Worm (Caenorhabditis elegans) whole organism, young adult: ENCODE results near the gene vps-41.

ENCODE experiments used
- akir-1 ChIP-seq: fragments of 200-800 bp; sonication (Bioruptor generic); optimal IDR thresholded peaks from 2 replicates; lab custom pipeline; 2018; ENCODE audit warnings: mild to moderate bottlenecking, missing genetic modification characterization, moderate library complexity, missing compliant biosample characterization
- aptf-2 ChIP-seq: fragments of 200-800 bp; sonication (Bioruptor generic); conservative IDR thresholded peaks from 2 replicates; pipeline ENCODE4 v1.3.6; 2022; ENCODE audit warnings: missing genetic modification reagents, missing genetic modification characterization, missing compliant biosample characterization
- die-1 ChIP-seq: sonication (generic microtip); optimal IDR thresholded peaks from 2 replicates; lab custom pipeline; 2016; ENCODE audit warnings: missing genotype, mild to moderate bottlenecking, missing genetic modification characterization, missing compliant biosample characterization
- dpl-1 ChIP-seq: fragments of 150-350 bp; optimal IDR thresholded peaks from 2 replicates; lab custom pipeline; 2014; ENCODE audit warnings: missing biosample characterization, missing genetic modification reagents, missing genetic modification characterization
- nfya-1 ChIP-seq: sonication (generic microtip); optimal IDR thresholded peaks from 2 replicates; lab custom pipeline; 2017; ENCODE audit warnings: antibody characterized with exemption, missing compliant biosample characterization, missing genetic modification characterization, borderline replicate concordance; ENCODE audit not compliant: insufficient read depth

DNA sequence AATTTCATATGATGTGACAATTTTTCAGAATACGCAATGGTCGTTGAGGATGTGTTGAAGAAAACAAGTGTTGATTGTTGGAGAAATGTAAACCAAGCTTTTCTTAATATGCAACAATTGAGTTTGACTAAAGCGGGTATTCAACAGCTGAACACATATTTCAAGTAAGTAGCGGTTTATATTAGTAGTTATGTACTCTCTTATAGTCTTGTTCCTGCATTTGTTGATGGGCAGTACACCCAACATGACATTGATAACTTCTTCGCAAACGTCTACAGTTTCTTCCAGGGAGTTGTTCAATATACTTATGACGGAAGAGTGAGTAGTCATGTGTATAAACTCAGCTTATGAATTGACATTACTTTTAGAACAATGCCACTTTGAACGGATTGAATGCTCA, 47.1 kb downstream of the vps-41 start:
- TF ChIP-seq dpl-1 (GFP tag; lab: Kevin White, UChicago) = no peak
- TF ChIP-seq die-1 (tag; lab: Kevin White, UChicago) = no peak
- no peak for TF ChIP-seq akir-1
- TF ChIP-seq nfya-1 (tag; lab: Kevin White, UChicago) = no peak
- TF ChIP-seq aptf-2 (GFP tag; lab: Robert Waterston, UW) = no peak
